Worm (Caenorhabditis elegans): Measurements from ENCODE around the gene irld-15.

ce11 chrV:2278543-2278942 is 25.1 kb downstream of the irld-15 start, which contains the start of gene fbxa-137:
- TF ChIP-seq fax-1 (tag; optimal IDR thresholded peaks at IDR 0.05) (no peak), fkh-10 (GFP tag; optimal IDR thresholded peaks at IDR 0.05) (no peak), ceh-9 (tag; optimal IDR thresholded peaks at IDR 0.05) (no peak), dmd-4 (tag; optimal IDR thresholded peaks at IDR 0.05; ENCODE audit: borderline replicate concordance) (no peak), pha-4 (tag; optimal IDR thresholded peaks at IDR 0.05) (no peak), ref-2 (tag; optimal IDR thresholded peaks at IDR 0.05) (no peak), ama-1 (optimal IDR thresholded peaks at IDR 0.05) (no peak), ceh-31 (tag; optimal IDR thresholded peaks at IDR 0.05) (peak; percentile 12), pag-3 (tag; optimal IDR thresholded peaks at IDR 0.05; ENCODE audit: borderline replicate concordance) (no peak)

Data from whole organism, late embryonic.